Worm (Caenorhabditis elegans) whole organism, late embryonic: ENCODE data around the gene scl-7.

ENCODE experiments used
- ama-1 ChIP-seq: fragments of 150-350 bp; optimal IDR thresholded peaks from 2 replicates; lab custom pipeline; 2014
- dmd-4 ChIP-seq: sonication (generic microtip); optimal IDR thresholded peaks from 2 replicates; lab custom pipeline; 2016; ENCODE audit warnings: borderline replicate concordance, missing genetic modification characterization, missing compliant biosample characterization
- dve-1 ChIP-seq: sonication (generic microtip); optimal IDR thresholded peaks from 2 replicates; lab custom pipeline; 2017; ENCODE audit warnings: antibody characterized with exemption, mild to moderate bottlenecking, missing genetic modification characterization, missing compliant biosample characterization
- madf-2 ChIP-seq: sonication (generic microtip); optimal IDR thresholded peaks from 2 replicates; lab custom pipeline; 2017; ENCODE audit warnings: missing genetic modification characterization, missing compliant biosample characterization
- nfya-1 ChIP-seq: sonication (generic microtip); optimal IDR thresholded peaks from 2 replicates; lab custom pipeline; 2017; ENCODE audit warnings: missing genetic modification characterization, mild to moderate bottlenecking, missing compliant biosample characterization, antibody characterized with exemption, moderate library complexity
- nhr-11 ChIP-seq: fragments of 150-350 bp; optimal IDR thresholded peaks from 2 replicates; lab custom pipeline; 2014; ENCODE audit warnings: missing biosample characterization, missing genetic modification characterization
- npax-4 ChIP-seq: sonication (generic microtip); optimal IDR thresholded peaks from 2 replicates; lab custom pipeline; 2016; ENCODE audit warnings: missing genetic modification characterization, missing compliant biosample characterization
- sox-4 ChIP-seq: sonication (generic microtip); optimal IDR thresholded peaks from 2 replicates; lab custom pipeline; 2017; ENCODE audit warnings: mild to moderate bottlenecking, missing genetic modification characterization, inconsistent platforms, missing compliant biosample characterization

DNA sequence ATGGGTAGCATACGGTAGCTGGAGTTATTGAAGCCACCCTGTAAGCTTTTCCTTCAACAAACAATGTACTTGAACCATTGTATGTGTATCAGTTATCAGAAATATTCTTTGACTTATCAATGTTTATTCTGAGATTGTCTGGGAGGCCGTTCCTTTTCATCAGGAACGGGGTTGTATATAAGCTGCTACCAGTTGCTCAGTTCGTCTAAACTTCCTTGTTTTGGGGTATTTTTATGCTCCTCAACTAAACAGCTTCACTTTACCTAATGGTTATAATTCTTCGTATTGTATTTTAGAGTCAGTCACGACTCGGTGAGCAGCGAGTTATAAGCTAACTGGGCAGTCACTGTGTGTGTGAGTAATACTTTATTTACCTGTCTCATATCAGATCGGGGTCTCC, 15.4 kb downstream of the scl-7 start:
- TF ChIP-seq dmd-4 (tag; lab: Kevin White, UChicago), result no peak
- no peak for TF ChIP-seq madf-2
- no peak for TF ChIP-seq nfya-1 (tag; lab: Kevin White, UChicago)
- TF ChIP-seq dve-1 (tag; lab: Kevin White, UChicago), result no peak
- TF ChIP-seq sox-4, result no peak
- TF ChIP-seq npax-4 (tag; lab: Kevin White, UChicago), result no peak
- TF ChIP-seq nhr-11 (tag; lab: Kevin White, UChicago), result no peak
- TF ChIP-seq ama-1 (lab: Kevin White, UChicago), result no peak
